Fruit fly (Drosophila melanogaster) whole organism: ENCODE measurements around the gene CG7142.

Source experiments
- CG8478 ChIP-seq: fragments of >200 bp; optimal IDR thresholded peaks from 2 replicates; lab custom pipeline; 2018; ENCODE audit warnings: inconsistent platforms
- Dll ChIP-seq: fragments of >200 bp; optimal IDR thresholded peaks from 2 replicates; lab custom pipeline; 2017
- EcR ChIP-seq, 2 experiments: fragments of >200 bp; optimal IDR thresholded peaks; 2 replicates each; lab custom pipeline; 2017; ENCODE audit warnings: missing biosample characterization in 2 of 2, missing genetic modification characterization in 2 of 2, missing genetic modification reagents in 2 of 2
- pan ChIP-seq: fragments of >200 bp; optimal IDR thresholded peaks from 2 replicates; lab custom pipeline; 2017
- psq ChIP-seq: fragments of >200 bp; optimal IDR thresholded peaks from 2 replicates; lab custom pipeline; 2017
- usp ChIP-seq: fragments of >200 bp; optimal IDR thresholded peaks from 2 replicates; lab custom pipeline; 2017; ENCODE audit warnings: missing biosample characterization, missing genetic modification characterization, mixed read lengths

dm6 chr3R:18296737-18297136, 17.4 kb upstream of the CG7142 start:
- TF ChIP-seq CG8478, result no peak
- no peak for TF ChIP-seq psq (lab: Kevin White, UChicago)
- TF ChIP-seq EcR (GFP tag; optimal IDR thresholded peaks at IDR 0.05; lab: Kevin White, UChicago), result no peak
- no peak for TF ChIP-seq usp (GFP tag; lab: Kevin White, UChicago)
- TF ChIP-seq Dll (lab: Kevin White, UChicago), result no peak
- TF ChIP-seq pan (lab: Kevin White, UChicago), result no peak
